Fruit fly (Drosophila melanogaster): Measurements from ENCODE around the gene r.
A peak's percentile ranks its signal among the peaks of the same experiment; 100 is the strongest.

Gene r

DNA sequence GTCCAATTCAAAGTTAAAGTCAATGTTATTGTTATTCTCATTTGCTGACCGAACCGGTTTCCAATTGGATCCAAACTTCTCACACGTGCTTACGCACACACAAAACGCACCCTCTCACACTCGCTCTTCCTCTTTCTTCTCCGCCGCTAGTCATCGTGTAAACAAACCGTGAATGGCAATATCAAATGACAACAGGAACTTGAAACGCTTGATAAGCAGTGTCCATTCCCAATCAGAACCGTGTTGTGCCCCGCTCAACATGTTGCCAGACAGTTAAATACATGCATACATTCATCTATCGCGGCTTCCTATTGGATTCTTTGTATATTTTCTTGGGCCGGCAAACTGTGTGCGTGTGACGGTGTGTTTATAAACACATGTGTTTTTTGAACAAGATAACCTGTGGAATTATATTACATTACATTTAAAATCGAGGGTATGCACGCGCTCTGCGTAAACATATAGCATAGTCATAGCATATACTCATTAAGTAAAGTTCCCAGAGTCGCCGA, 621 bp downstream of the r start (continued):
- TF ChIP-seq cwo (GFP tag; optimal IDR thresholded peaks at IDR 0.05), result peak; percentile 98
- no peak for TF ChIP-seq CG1233 (GFP tag; optimal IDR thresholded peaks at IDR 0.05)
- TF ChIP-seq ham (GFP tag; IDR thresholded peaks at IDR 0.05), result no peak
- 0 out of 2 replicates have a peak, but pooled peaks have one; percentile 38 for TF ChIP-seq ara (GFP tag; IDR thresholded peaks at IDR 0.05)
- TF ChIP-seq crp (GFP tag; optimal IDR thresholded peaks at IDR 0.05), result no peak
- no peak for TF ChIP-seq hkb (optimal IDR thresholded peaks at IDR 0.05)
- TF ChIP-seq hkb (GFP tag; IDR thresholded peaks at IDR 0.05), result no peak
- no peak for TF ChIP-seq CG11085 (GFP tag; IDR thresholded peaks at IDR 0.05)
- no peak for TF ChIP-seq sima (GFP tag; optimal IDR thresholded peaks at IDR 0.05)
- TF ChIP-seq Jarid2 (GFP tag; optimal IDR thresholded peaks at IDR 0.05), result no peak
- TF ChIP-seq shn (GFP tag; optimal IDR thresholded peaks at IDR 0.05), result no peak
- no peak for TF ChIP-seq CG4820 (GFP tag; optimal IDR thresholded peaks at IDR 0.05)
- no peak for TF ChIP-seq Hsf (GFP tag; optimal IDR thresholded peaks at IDR 0.05)
- peak in 1 of 2 experiments; percentile 47 for TF ChIP-seq Pdp1 (GFP tag; optimal IDR thresholded peaks at IDR 0.05)
- TF ChIP-seq seq (GFP tag; IDR thresholded peaks at IDR 0.05), result no peak
- no peak for TF ChIP-seq CG15073 (GFP tag; optimal IDR thresholded peaks at IDR 0.05)
- TF ChIP-seq CG8388 (GFP tag; optimal IDR thresholded peaks at IDR 0.05), result no peak
- no peak for TF ChIP-seq CG10209 (GFP tag; optimal IDR thresholded peaks at IDR 0.05)
- no peak for TF ChIP-seq CG8765 (GFP tag; IDR thresholded peaks at IDR 0.05)
- no peak for TF ChIP-seq tio (GFP tag; optimal IDR thresholded peaks at IDR 0.05)
- peak; percentile 82 for TF ChIP-seq kni (GFP tag; optimal IDR thresholded peaks at IDR 0.05)
- peak; percentile 59 for TF ChIP-seq CG12299 (tag; optimal IDR thresholded peaks at IDR 0.05)
- no peak for TF ChIP-seq stc (GFP tag; IDR thresholded peaks at IDR 0.05)
- no peak for TF ChIP-seq CG11696 (GFP tag; IDR thresholded peaks at IDR 0.05)
- TF ChIP-seq CG4617 (GFP tag; optimal IDR thresholded peaks at IDR 0.05; ENCODE audit: borderline replicate concordance), result no peak
- peak; percentile 75 for TF ChIP-seq CG10543 (GFP tag; optimal IDR thresholded peaks at IDR 0.05)
- no peak for TF ChIP-seq CG9797 (GFP tag; optimal IDR thresholded peaks at IDR 0.05)
- peak; percentile 18 for TF ChIP-seq wek (GFP tag; optimal IDR thresholded peaks at IDR 0.05)
- no peak for TF ChIP-seq az2 (GFP tag; optimal IDR thresholded peaks at IDR 0.05)
- TF ChIP-seq lbe (GFP tag; optimal IDR thresholded peaks at IDR 0.05), result no peak
- no peak for TF ChIP-seq Atf3 (GFP tag; optimal IDR thresholded peaks at IDR 0.05)
- TF ChIP-seq caup (GFP tag; optimal IDR thresholded peaks at IDR 0.05; ENCODE audit: severe bottlenecking), result peak; percentile 64
- no peak for TF ChIP-seq Dip2 (GFP tag; IDR thresholded peaks at IDR 0.05)
- no peak for TF ChIP-seq CG8478 (optimal IDR thresholded peaks at IDR 0.05)
- no peak; the same call in 2 of the 3 replicates for TF ChIP-seq CG34224 (GFP tag; IDR thresholded peaks at IDR 0.05; ENCODE audit: partially characterized antibody)
- no peak for TF ChIP-seq repo (GFP tag; optimal IDR thresholded peaks at IDR 0.05)
- TF ChIP-seq zen (tag; optimal IDR thresholded peaks at IDR 0.05), result peak; percentile 29
- no peak for TF ChIP-seq Bteb2 (GFP tag; optimal IDR thresholded peaks at IDR 0.05)
- TF ChIP-seq Hmx (GFP tag; optimal IDR thresholded peaks at IDR 0.05), result no peak
- TF ChIP-seq BtbVII (GFP tag; optimal IDR thresholded peaks at IDR 0.05), result peak; percentile 60
- peak; percentile 13 for TF ChIP-seq NC2β (GFP tag; optimal IDR thresholded peaks at IDR 0.05)
- TF ChIP-seq sens-2 (GFP tag; IDR thresholded peaks at IDR 0.05), result no peak
- TF ChIP-seq CG17912 (GFP tag; optimal IDR thresholded peaks at IDR 0.05), result no peak
- peak; percentile 96 for TF ChIP-seq CG17385 (GFP tag; optimal IDR thresholded peaks at IDR 0.05)
- no peak for TF ChIP-seq CG6791 (GFP tag; IDR thresholded peaks at IDR 0.05; ENCODE audit: partially characterized antibody)
- no peak for TF ChIP-seq Gug (GFP tag; IDR thresholded peaks at IDR 0.05)
- TF ChIP-seq cato (GFP tag; optimal IDR thresholded peaks at IDR 0.05; ENCODE audit: borderline replicate concordance), result no peak
- no peak for TF ChIP-seq CG2116 (GFP tag; optimal IDR thresholded peaks at IDR 0.05)
- TF ChIP-seq CG11398 (GFP tag; optimal IDR thresholded peaks at IDR 0.05), result no peak
- no peak for TF ChIP-seq otp (GFP tag; IDR thresholded peaks at IDR 0.05)
- no peak for TF ChIP-seq sim (GFP tag; IDR thresholded peaks at IDR 0.05)
